Worm (Caenorhabditis elegans): Measurements from ENCODE around the gene abhd-3.1.

ce11 chrV:19987684-19988083 lies 32.4 kb downstream of the abhd-3.1 start, which contains the start of gene sri-67:
- TF ChIP-seq cog-1 (tag; optimal IDR thresholded peaks at IDR 0.05) (no peak), klf-2 (GFP tag; conservative IDR thresholded peaks at IDR 0.05) (no peak), ref-1 (GFP tag; conservative IDR thresholded peaks at IDR 0.05) (no peak)
